Worm (Caenorhabditis elegans): ENCODE results near the gene T28A8.4.

DNA sequence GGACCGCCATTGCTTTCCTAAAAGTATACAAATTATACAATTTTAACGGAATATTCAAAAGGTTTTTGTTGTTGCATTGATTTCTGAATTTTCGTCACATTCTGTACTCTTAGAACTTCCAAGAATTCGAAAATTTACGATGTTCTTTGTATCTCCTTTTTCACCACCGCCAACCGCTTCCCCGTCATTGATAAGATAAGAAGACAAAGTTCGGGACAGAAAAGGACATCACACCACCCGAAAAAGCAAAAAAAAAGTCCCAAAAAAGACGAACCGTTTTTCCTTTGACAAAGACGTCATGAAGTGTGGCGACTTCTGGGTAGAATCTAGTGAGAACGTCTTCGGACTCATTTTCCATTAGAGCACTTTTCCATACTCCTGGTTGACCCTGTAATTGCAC lies 39.0 kb downstream of the T28A8.4 start:
- TF ChIP-seq hnd-1 (tag; optimal IDR thresholded peaks at IDR 0.05) (no peak), flt-1 (GFP tag; IDR thresholded peaks at IDR 0.05) (no peak), ceh-36 (tag; optimal IDR thresholded peaks at IDR 0.05) (no peak), aly-1 (tag; optimal IDR thresholded peaks at IDR 0.05) (no peak), sea-1 (GFP tag; conservative IDR thresholded peaks at IDR 0.05) (no peak), tbx-11 (GFP tag; IDR thresholded peaks at IDR 0.05) (no peak), ama-1 (optimal IDR thresholded peaks at IDR 0.05) (no peak), ceh-13 (GFP tag; optimal IDR thresholded peaks at IDR 0.05) (no peak), tra-4 (tag; optimal IDR thresholded peaks at IDR 0.05) (no peak), tbx-37 (GFP tag; conservative IDR thresholded peaks at IDR 0.05) (no peak), hmbx-1 (tag; optimal IDR thresholded peaks at IDR 0.05) (no peak), B0310.2 (tag; optimal IDR thresholded peaks at IDR 0.05) (no peak), scrt-1 (GFP tag; IDR thresholded peaks at IDR 0.05) (no peak)
